Fruit fly (Drosophila melanogaster) whole organism, embryonic: ENCODE data around the gene Cpsf73.

Source experiments
- Ada2b ChIP-seq: fragments of 200-800 bp; sonication (Bioruptor generic); IDR thresholded peaks from 2 replicates; pipeline ENCODE4 v1.3.6; 2022; ENCODE audit warnings: missing biosample characterization, missing genetic modification characterization
- Aef1 ChIP-seq: fragments of 200-800 bp; sonication (Bioruptor generic); IDR thresholded peaks from 3 replicates; pipeline ENCODE4 v1.3.6; 2022; ENCODE audit warnings: missing biosample characterization, missing genetic modification characterization
- Blimp-1 ChIP-seq: fragments of 200-800 bp; sonication (Bioruptor generic); optimal IDR thresholded peaks from 3 replicates; lab custom pipeline; 2018; ENCODE audit warnings: missing biosample characterization, missing genetic modification characterization, mild to moderate bottlenecking, moderate library complexity, missing genetic modification reagents
- CG10274 ChIP-seq: fragments of 200-800 bp; sonication (Bioruptor generic); optimal IDR thresholded peaks from 3 replicates; lab custom pipeline; 2017; ENCODE audit warnings: missing biosample characterization, mild to moderate bottlenecking, missing genetic modification characterization
- CG11504 ChIP-seq: fragments of 200-800 bp; sonication (Bioruptor generic); optimal IDR thresholded peaks from 3 replicates; lab custom pipeline; 2019; ENCODE audit warnings: missing biosample characterization, mild to moderate bottlenecking, missing genetic modification characterization, moderate library complexity
- CG12769 ChIP-seq: fragments of 200-800 bp; sonication (Bioruptor generic); optimal IDR thresholded peaks from 2 replicates; lab custom pipeline; 2019; ENCODE audit warnings: missing biosample characterization, mild to moderate bottlenecking, missing genetic modification characterization, moderate library complexity
- CG13424 ChIP-seq: fragments of 200-800 bp; sonication (Bioruptor generic); optimal IDR thresholded peaks from 2 replicates; lab custom pipeline; 2019; ENCODE audit warnings: missing biosample characterization, mild to moderate bottlenecking, missing genetic modification characterization, moderate library complexity
- CG14014 ChIP-seq: fragments of 200-800 bp; sonication (Bioruptor generic); IDR thresholded peaks from 2 replicates; pipeline ENCODE4 v1.3.6; 2022; ENCODE audit warnings: missing biosample characterization, missing genetic modification characterization
- CG14710 ChIP-seq: fragments of 200-800 bp; sonication (Bioruptor generic); optimal IDR thresholded peaks from 3 replicates; lab custom pipeline; 2019; ENCODE audit warnings: missing biosample characterization, mild to moderate bottlenecking, missing genetic modification characterization, moderate library complexity
- CG1603 ChIP-seq: fragments of 200-800 bp; sonication (Bioruptor generic); optimal IDR thresholded peaks from 2 replicates; lab custom pipeline; 2019; ENCODE audit warnings: missing biosample characterization, mild to moderate bottlenecking, missing genetic modification characterization, moderate library complexity
- CG17328 ChIP-seq: fragments of 200-800 bp; sonication (Bioruptor generic); IDR thresholded peaks from 2 replicates; pipeline ENCODE4 v1.3.6; 2022; ENCODE audit warnings: missing biosample characterization, missing genetic modification characterization
- CG18764 ChIP-seq: fragments of 200-800 bp; sonication (Bioruptor generic); optimal IDR thresholded peaks from 3 replicates; lab custom pipeline; 2016; ENCODE audit warnings: missing biosample characterization, missing genetic modification characterization
- CG2712 ChIP-seq: fragments of 200-800 bp; optimal IDR thresholded peaks from 3 replicates; lab custom pipeline; 2019; ENCODE audit warnings: missing biosample characterization, mild to moderate bottlenecking, missing genetic modification characterization, moderate library complexity
- CG34224 ChIP-seq: fragments of 200-800 bp; sonication (Bioruptor generic); IDR thresholded peaks from 3 replicates; pipeline ENCODE4 v1.3.6; 2022; ENCODE audit warnings: missing biosample characterization, missing genetic modification characterization; ENCODE audit not compliant: partially characterized antibody
- CG3726 ChIP-seq: fragments of 200-800 bp; sonication (Bioruptor generic); IDR thresholded peaks from 3 replicates; pipeline ENCODE4, ENCODE4 v1.3.6; 2022; ENCODE audit warnings: missing biosample characterization, missing genetic modification characterization
- CG6791 ChIP-seq: fragments of 200-800 bp; sonication (Bioruptor generic); IDR thresholded peaks from 3 replicates; pipeline ENCODE4 v1.3.6; 2022; ENCODE audit warnings: missing biosample characterization, missing genetic modification characterization; ENCODE audit not compliant: partially characterized antibody
- CG7357 ChIP-seq: fragments of 200-800 bp; sonication (Bioruptor generic); IDR thresholded peaks from 3 replicates; pipeline ENCODE4 v1.3.6; 2022; ENCODE audit warnings: missing biosample characterization, missing genetic modification characterization
- CG9817 ChIP-seq: fragments of 200-800 bp; sonication (Bioruptor generic); optimal IDR thresholded peaks from 2 replicates; lab custom pipeline; 2018; ENCODE audit warnings: missing biosample characterization, mild to moderate bottlenecking, missing genetic modification characterization, moderate library complexity
- CG9932 ChIP-seq: fragments of 200-800 bp; sonication (Bioruptor generic); IDR thresholded peaks from 2 replicates; pipeline ENCODE4 v1.3.6; 2022; ENCODE audit warnings: missing biosample characterization, missing genetic modification characterization
- CoRest ChIP-seq: fragments of 200-800 bp; sonication (Bioruptor generic); optimal IDR thresholded peaks from 3 replicates; lab custom pipeline; 2018; ENCODE audit warnings: missing biosample characterization, mild to moderate bottlenecking, missing genetic modification characterization, moderate library complexity
- Deaf1 ChIP-seq: fragments of 200-800 bp; optimal IDR thresholded peaks from 3 replicates; lab custom pipeline; 2019; ENCODE audit warnings: missing biosample characterization, mild to moderate bottlenecking, missing genetic modification characterization, moderate library complexity
- Drgx ChIP-seq: fragments of 200-800 bp; sonication (Bioruptor generic); IDR thresholded peaks from 2 replicates; pipeline ENCODE4 v1.3.6; 2022; ENCODE audit warnings: missing biosample characterization, missing genetic modification characterization
- Fer3 ChIP-seq: fragments of 200-800 bp; sonication (Bioruptor generic); optimal IDR thresholded peaks from 2 replicates; lab custom pipeline; 2018; ENCODE audit warnings: missing biosample characterization, mild to moderate bottlenecking, missing genetic modification characterization, moderate library complexity
- Hmr ChIP-seq: fragments of 200-800 bp; sonication (Bioruptor generic); optimal IDR thresholded peaks from 3 replicates; lab custom pipeline; 2017; ENCODE audit warnings: mild to moderate bottlenecking, missing biosample characterization, missing genetic modification reagents, missing genetic modification characterization
- Hr51 ChIP-seq, 2 experiments: fragments of 200-800 bp; sonication (Bioruptor generic); optimal IDR thresholded peaks; 2 replicates in 1 of 2; 3 replicates in 1 of 2; lab custom pipeline; 2016 to 2018; ENCODE audit warnings: missing biosample characterization in 2 of 2, missing genetic modification characterization in 2 of 2, mild to moderate bottlenecking in 1 of 2, moderate library complexity in 1 of 2
- Meics ChIP-seq: fragments of 200-800 bp; sonication (Bioruptor generic); optimal IDR thresholded peaks from 2 replicates; lab custom pipeline; 2017; ENCODE audit warnings: missing biosample characterization, mild to moderate bottlenecking, missing genetic modification characterization
- Ptx1 ChIP-seq: fragments of 200-800 bp; sonication (Bioruptor generic); IDR thresholded peaks from 2 replicates; pipeline ENCODE4 v1.3.6; 2022; ENCODE audit warnings: missing biosample characterization, missing genetic modification characterization
- Rfx ChIP-seq: fragments of 200-800 bp; sonication (Bioruptor generic); IDR thresholded peaks from 2 replicates; pipeline ENCODE4 v1.3.6; 2022; ENCODE audit warnings: missing biosample characterization, missing genetic modification characterization
- Sox100B ChIP-seq: fragments of 200-800 bp; sonication (Bioruptor generic); optimal IDR thresholded peaks from 3 replicates; lab custom pipeline; 2018; ENCODE audit warnings: missing biosample characterization, mild to moderate bottlenecking, missing genetic modification characterization
- Ssrp ChIP-seq: fragments of 200-800 bp; sonication (Bioruptor generic); optimal IDR thresholded peaks from 2 replicates; lab custom pipeline; 2018; ENCODE audit warnings: missing biosample characterization, mild to moderate bottlenecking, missing genetic modification characterization, moderate library complexity
- Stat92E ChIP-seq, 3 experiments: fragments of >200 bp in 2 of 3; fragments of 200-800 bp in 1 of 3; sonication (Bioruptor generic) in 1 of 3; optimal IDR thresholded peaks; 2 replicates each; lab custom pipeline; 2017 to 2019; ENCODE audit warnings: missing biosample characterization in 3 of 3, missing genetic modification characterization in 3 of 3, mild to moderate bottlenecking in 1 of 3, moderate library complexity in 1 of 3
- Xrp1 ChIP-seq: fragments of 200-800 bp; sonication (Bioruptor generic); IDR thresholded peaks from 2 replicates; pipeline ENCODE4 v1.3.6; 2022; ENCODE audit warnings: missing biosample characterization, missing genetic modification characterization
- bsh ChIP-seq, 2 experiments: fragments of 200-800 bp; sonication (Bioruptor generic); optimal IDR thresholded peaks; 2 replicates each; lab custom pipeline; 2017 to 2018; ENCODE audit warnings: mild to moderate bottlenecking in 2 of 2, missing biosample characterization in 2 of 2, missing genetic modification characterization in 2 of 2, moderate library complexity in 1 of 2
- chn ChIP-seq: fragments of 200-800 bp; sonication (Bioruptor generic); optimal IDR thresholded peaks from 2 replicates; lab custom pipeline; 2016; ENCODE audit warnings: missing biosample characterization, missing genetic modification characterization
- croc ChIP-seq: fragments of 200-800 bp; sonication (Bioruptor generic); conservative IDR thresholded peaks from 3 replicates; pipeline ENCODE4 v1.3.6; 2022; ENCODE audit warnings: missing biosample characterization, missing genetic modification characterization
- da ChIP-seq: fragments of 200-800 bp; sonication (Bioruptor generic); optimal IDR thresholded peaks from 2 replicates; lab custom pipeline; 2016; ENCODE audit warnings: missing biosample characterization, missing genetic modification characterization
- dysf ChIP-seq: fragments of 200-800 bp; sonication (Bioruptor generic); IDR thresholded peaks from 3 replicates; pipeline ENCODE4 v1.3.6; 2022; ENCODE audit warnings: missing biosample characterization, missing genetic modification characterization
- grau ChIP-seq: fragments of 200-800 bp; optimal IDR thresholded peaks from 3 replicates; lab custom pipeline; 2019; ENCODE audit warnings: missing biosample characterization, mild to moderate bottlenecking, missing genetic modification characterization, moderate library complexity
- lmd ChIP-seq: fragments of 200-800 bp; sonication (Bioruptor generic); IDR thresholded peaks from 2 replicates; pipeline ENCODE4 v1.3.6; 2022; ENCODE audit warnings: missing biosample characterization, missing genetic modification characterization
- maf-S ChIP-seq: fragments of 200-800 bp; sonication (Bioruptor generic); optimal IDR thresholded peaks from 2 replicates; lab custom pipeline; 2016; ENCODE audit warnings: missing biosample characterization, missing genetic modification characterization
- mam ChIP-seq: fragments of 200-800 bp; sonication (Bioruptor generic); optimal IDR thresholded peaks from 3 replicates; lab custom pipeline; 2016; ENCODE audit warnings: missing biosample characterization, missing genetic modification characterization
- phol ChIP-seq: fragments of 200-800 bp; sonication (Bioruptor generic); optimal IDR thresholded peaks from 3 replicates; lab custom pipeline; 2018; ENCODE audit warnings: missing biosample characterization, mild to moderate bottlenecking, missing genetic modification characterization, moderate library complexity
- repo ChIP-seq: fragments of 200-800 bp; sonication (Bioruptor generic); optimal IDR thresholded peaks from 2 replicates; lab custom pipeline; 2016; ENCODE audit warnings: missing biosample characterization, missing genetic modification characterization
- sens ChIP-seq: fragments of 200-800 bp; sonication (Bioruptor generic); peaks from one replicate; lab custom pipeline; 2016; ENCODE audit warnings: missing biosample characterization, missing genetic modification characterization
- sisA ChIP-seq: fragments of 200-800 bp; sonication (Bioruptor generic); IDR thresholded peaks from 2 replicates; pipeline ENCODE4 v1.3.6; 2022; ENCODE audit warnings: missing biosample characterization, missing genetic modification characterization
- sob ChIP-seq: fragments of 200-800 bp; sonication (Bioruptor generic); IDR thresholded peaks from 2 replicates; pipeline ENCODE4 v1.3.6; 2022; ENCODE audit warnings: missing biosample characterization, missing genetic modification characterization
- ssp ChIP-seq: fragments of 200-800 bp; sonication (Bioruptor generic); IDR thresholded peaks from 2 replicates; pipeline ENCODE4 v1.3.6; 2022; ENCODE audit warnings: missing biosample characterization, missing genetic modification characterization
- tap ChIP-seq: fragments of 200-800 bp; optimal IDR thresholded peaks from 3 replicates; lab custom pipeline; 2019; ENCODE audit warnings: missing biosample characterization, mild to moderate bottlenecking, missing genetic modification characterization, moderate library complexity
- unpg ChIP-seq: fragments of 200-800 bp; sonication (Bioruptor generic); optimal IDR thresholded peaks from 3 replicates; lab custom pipeline; 2018; ENCODE audit warnings: missing biosample characterization, mild to moderate bottlenecking, missing genetic modification characterization, moderate library complexity
- wdn ChIP-seq: fragments of 200-800 bp; sonication (Bioruptor generic); IDR thresholded peaks from 2 replicates; pipeline ENCODE4 v1.3.6; 2022; ENCODE audit warnings: missing biosample characterization, missing genetic modification characterization

Gene Cpsf73

DNA sequence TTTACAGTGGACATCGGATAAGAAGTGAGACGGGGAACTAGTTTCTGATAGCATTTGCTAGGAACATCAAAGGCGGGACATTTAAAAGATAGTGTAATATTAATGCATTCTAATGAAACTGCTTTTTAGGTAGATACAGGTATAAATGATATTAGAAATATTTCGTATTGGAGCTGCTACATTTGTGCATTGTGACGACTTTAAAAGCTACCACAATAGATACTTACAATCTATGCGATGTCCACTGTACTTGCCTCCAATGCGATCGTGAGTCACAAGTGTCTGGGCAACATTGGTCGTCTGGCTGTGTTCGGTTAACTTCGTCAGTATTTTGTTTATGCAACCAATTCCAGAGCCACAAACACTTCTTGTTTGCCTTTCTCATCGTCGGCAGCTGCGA lies 6.5 kb upstream of the Cpsf73 start (continued):
- TF ChIP-seq phol (tag; lab: Kevin White, UChicago) (peak; percentile 17), maf-S (GFP tag; lab: Kevin White, UChicago) (no peak), Fer3 (tag; lab: Kevin White, UChicago) (peak; percentile 18), Xrp1 (GFP tag; lab: Robert Waterston, UW) (peak; percentile 46; the same call in 1 of the 2 replicates), CG14014 (GFP tag; lab: Robert Waterston, UW) (peak; percentile 26; the same call in 1 of the 2 replicates), Ptx1 (GFP tag; lab: Robert Waterston, UW) (peak; percentile 43), CG12769 (tag; lab: Kevin White, UChicago) (peak; percentile 37), Hr51 (GFP tag; optimal IDR thresholded peaks at IDR 0.05; lab: Kevin White, UChicago) (peak in 1 of 2 experiments; percentile 13), Aef1 (GFP tag; lab: Robert Waterston, UW) (peak; percentile 26; the same call in 1 of the 3 replicates), Stat92E (GFP tag; optimal IDR thresholded peaks at IDR 0.05; lab: Kevin White, UChicago) (no peak), CG6791 (GFP tag; lab: Robert Waterston, UW) (no peak), croc (GFP tag; lab: Robert Waterston, UW) (no peak), CG18764 (GFP tag; lab: Kevin White, UChicago) (no peak), Meics (GFP tag; lab: Kevin White, UChicago) (peak; percentile 42), sens (peak; percentile 73), mam (GFP tag; lab: Kevin White, UChicago) (peak; percentile 20), lmd (GFP tag; lab: Robert Waterston, UW) (peak; percentile 34; the same call in 1 of the 2 replicates), CG2712 (tag; lab: Kevin White, UChicago) (peak; percentile 41), CG1603 (tag; lab: Kevin White, UChicago) (peak; percentile 32), Deaf1 (peak; percentile 66), CG10274 (GFP tag; lab: Kevin White, UChicago) (no peak), CG13424 (tag; lab: Kevin White, UChicago) (peak; percentile 48), Ssrp (peak; percentile 9), repo (GFP tag; lab: Kevin White, UChicago) (no peak), Rfx (GFP tag; lab: Robert Waterston, UW) (peak; percentile 12; the same call in 1 of the 2 replicates), wdn (GFP tag; lab: Robert Waterston, UW) (no peak), CG14710 (tag; lab: Kevin White, UChicago) (peak; percentile 7), Ada2b (GFP tag; lab: Robert Waterston, UW) (peak; percentile 35), sisA (GFP tag; lab: Robert Waterston, UW) (peak; percentile 39; the same call in 1 of the 2 replicates), tap (tag; lab: Kevin White, UChicago) (peak; percentile 12), Drgx (GFP tag; lab: Robert Waterston, UW) (peak; percentile 82), grau (tag; lab: Kevin White, UChicago) (peak; percentile 89), Blimp-1 (GFP tag; lab: Kevin White, UChicago) (peak; percentile 5), chn (GFP tag; lab: Kevin White, UChicago) (peak; percentile 11), CG9817 (tag; lab: Kevin White, UChicago) (peak; percentile 47), CG9932 (GFP tag; lab: Robert Waterston, UW) (0 out of 2 replicates have a peak, but pooled peaks have one; percentile 24), CoRest (peak; percentile 33), ssp (no peak), da (GFP tag; lab: Kevin White, UChicago) (no peak), Hmr (GFP tag; lab: Kevin White, UChicago) (no peak), CG11504 (peak; percentile 67), CG3726 (GFP tag; lab: Robert Waterston, UW) (0 out of 3 replicates have a peak, but pooled peaks have one; percentile 7), Sox100B (GFP tag; lab: Kevin White, UChicago) (peak; percentile 32), sob (GFP tag; lab: Robert Waterston, UW) (peak; percentile 8; the same call in 1 of the 2 replicates), CG7357 (GFP tag; lab: Robert Waterston, UW) (no peak), CG17328 (GFP tag; lab: Robert Waterston, UW) (0 out of 2 replicates have a peak, but pooled peaks have one; percentile 4), CG34224 (GFP tag; lab: Robert Waterston, UW) (no peak), unpg (GFP tag; lab: Kevin White, UChicago) (peak; percentile 2), dysf (GFP tag; lab: Robert Waterston, UW) (peak; percentile 48; the same call in 1 of the 3 replicates), bsh (GFP tag; optimal IDR thresholded peaks at IDR 0.05; lab: Kevin White, UChicago) (peak; percentile 28 to 37)
